Worm (Caenorhabditis elegans) whole organism, mixed stage, embryonic: ENCODE measurements around the gene H18N23.2.

Source experiments
- lsy-2 ChIP-seq: fragments of 150-350 bp; optimal IDR thresholded peaks from 2 replicates; lab custom pipeline; 2014; ENCODE audit warnings: missing biosample characterization, missing genetic modification characterization
- nhr-237 ChIP-seq: fragments of 150-350 bp; optimal IDR thresholded peaks from 2 replicates; lab custom pipeline; 2014; ENCODE audit warnings: missing biosample characterization, missing genetic modification characterization
- nhr-76 ChIP-seq: sonication (generic microtip); optimal IDR thresholded peaks from 2 replicates; lab custom pipeline; 2017; ENCODE audit warnings: missing biosample characterization, missing genetic modification characterization
- unc-120 ChIP-seq: sonication (generic microtip); optimal IDR thresholded peaks from 2 replicates; lab custom pipeline; 2017; ENCODE audit warnings: missing genetic modification characterization, missing compliant biosample characterization; ENCODE audit not compliant: poor library complexity, severe bottlenecking
- unc-62 ChIP-seq: fragments of 150-350 bp; optimal IDR thresholded peaks from 2 replicates; lab custom pipeline; 2014; ENCODE audit warnings: missing biosample characterization, missing genetic modification reagents, missing genetic modification characterization

DNA sequence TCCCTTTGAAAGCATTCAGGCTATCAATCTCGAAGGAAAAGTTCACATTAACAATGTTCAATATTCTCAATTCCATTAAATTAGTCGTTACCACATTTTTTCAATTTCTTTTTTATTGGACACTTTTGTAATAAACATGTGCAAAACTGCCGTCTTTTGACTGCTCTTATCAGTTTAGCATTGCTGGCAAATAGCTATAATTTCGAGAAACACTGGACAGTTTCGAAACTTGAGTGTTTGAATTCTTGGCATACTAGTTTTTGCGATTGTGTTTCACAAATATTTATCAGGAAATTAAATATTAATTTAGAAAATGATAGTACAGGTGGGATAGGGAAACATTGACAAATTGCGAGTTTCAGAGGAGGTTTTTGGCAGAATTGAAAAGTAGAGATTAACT, 39.3 kb downstream of the H18N23.2 start:
- TF ChIP-seq lsy-2 (no peak), nhr-76 (tag; lab: Kevin White, UChicago) (no peak), unc-120 (no peak), nhr-237 (no peak), unc-62 (GFP tag; lab: Kevin White, UChicago) (no peak)
